Worm (Caenorhabditis elegans): ENCODE data around the gene twk-40.
A peak's percentile ranks its signal among the peaks of the same experiment; 100 is the strongest.

Gene twk-40

ce11 chrIII:13465918-13466592 is 26.2 kb downstream of the twk-40 start, which contains the start of gene cdk-5 (continued):
- TF ChIP-seq let-607 (tag; optimal IDR thresholded peaks at IDR 0.05) (peak in 1 of 2 experiments; percentile 46), hsf-1 (GFP tag; IDR thresholded peaks at IDR 0.05) (peak; percentile 76), F33H1.4 (GFP tag; IDR thresholded peaks at IDR 0.05) (peak; percentile 75), F49E8.2 (tag; optimal IDR thresholded peaks at IDR 0.05; ENCODE audit: insufficient read depth) (no peak), ceh-58 (GFP tag; IDR thresholded peaks at IDR 0.05) (no peak), egl-44 (GFP tag; IDR thresholded peaks at IDR 0.05) (no peak), snpc-1.1 (tag; optimal IDR thresholded peaks at IDR 0.05; ENCODE audit: insufficient read depth) (no peak), ceh-79 (tag; optimal IDR thresholded peaks at IDR 0.05) (no peak), xnd-1 (tag; optimal IDR thresholded peaks at IDR 0.05) (peak; percentile 33), mcd-1 (GFP tag; IDR thresholded peaks at IDR 0.05) (peak; percentile 68), hlh-12 (tag; optimal IDR thresholded peaks at IDR 0.05) (no peak), let-526 (GFP tag; IDR thresholded peaks at IDR 0.05) (no peak), C17E4.6 (GFP tag; IDR thresholded peaks at IDR 0.05) (no peak), C06A6.2 (GFP tag; conservative IDR thresholded peaks at IDR 0.05) (no peak), unc-62 (GFP tag; optimal IDR thresholded peaks at IDR 0.05) (no peak), fkh-3 (tag; optimal IDR thresholded peaks at IDR 0.05) (no peak), Y53G8AR.9 (GFP tag; conservative IDR thresholded peaks at IDR 0.05) (peak; percentile 87; the same call in 1 of the 2 replicates), F39B2.1 (GFP tag; IDR thresholded peaks at IDR 0.05) (no peak), ceh-100 (GFP tag; IDR thresholded peaks at IDR 0.05) (peak; percentile 58; the same call in 1 of the 2 replicates), cebp-1 (GFP tag; IDR thresholded peaks at IDR 0.05) (no peak), cebp-1 (tag; optimal IDR thresholded peaks at IDR 0.05) (peak; percentile 68), T07F8.4 (tag; optimal IDR thresholded peaks at IDR 0.05) (no peak), repo-1 (tag; optimal IDR thresholded peaks at IDR 0.05) (peak; percentile 69), Y67H2A.10 (GFP tag; conservative IDR thresholded peaks at IDR 0.05) (no peak), rpc-1 (optimal IDR thresholded peaks at IDR 0.05) (no peak), rpc-1 (tag; optimal IDR thresholded peaks at IDR 0.05) (no peak), mes-4 (tag; optimal IDR thresholded peaks at IDR 0.05) (no peak), ekl-4 (GFP tag; IDR thresholded peaks at IDR 0.05) (peak; percentile 86), D2030.7 (GFP tag; IDR thresholded peaks at IDR 0.05) (peak; percentile 72; the same call in 1 of the 2 replicates), zim-3 (tag; optimal IDR thresholded peaks at IDR 0.05) (no peak), F57C9.4 (tag; optimal IDR thresholded peaks at IDR 0.05) (no peak), attf-6 (GFP tag; IDR thresholded peaks at IDR 0.05) (no peak), bed-2 (GFP tag; IDR thresholded peaks at IDR 0.05) (no peak), lin-40 (tag; optimal IDR thresholded peaks at IDR 0.05) (peak; percentile 87), T26A5.8 (tag; optimal IDR thresholded peaks at IDR 0.05) (no peak), K12H6.12 (tag; optimal IDR thresholded peaks at IDR 0.05) (peak; percentile 19), lag-1 (GFP tag; IDR thresholded peaks at IDR 0.05) (no peak), pbrm-1 (GFP tag; IDR thresholded peaks at IDR 0.05) (peak; percentile 77; the same call in 1 of the 2 replicates), tbx-9 (tag; optimal IDR thresholded peaks at IDR 0.05; ENCODE audit: borderline replicate concordance) (no peak), B0336.3 (GFP tag; IDR thresholded peaks at IDR 0.05) (peak; percentile 51; the same call in 1 of the 2 replicates), attf-3 (GFP tag; conservative IDR thresholded peaks at IDR 0.05) (no peak), Y53F4B.3 (GFP tag; IDR thresholded peaks at IDR 0.05) (no peak), mxl-1 (tag; optimal IDR thresholded peaks at IDR 0.05) (no peak), ceh-40 (GFP tag; IDR thresholded peaks at IDR 0.05) (no peak), snpc-3.4 (tag; optimal IDR thresholded peaks at IDR 0.05) (peak; percentile 72), F23B12.7 (tag; optimal IDR thresholded peaks at IDR 0.05; ENCODE audit: insufficient read depth) (no peak), hmg-1.2 (GFP tag; IDR thresholded peaks at IDR 0.05) (peak; percentile 99), lsl-1 (GFP tag; optimal IDR thresholded peaks at IDR 0.05) (peak; percentile 51)
